Worm (Caenorhabditis elegans) whole organism, L4/young adult: ENCODE measurements around the gene C34C12.9.

Source experiments
- dao-5 ChIP-seq: sonication (generic microtip); optimal IDR thresholded peaks from 2 replicates; lab custom pipeline; 2016; ENCODE audit warnings: missing genotype, missing genetic modification characterization, moderate library complexity, missing compliant biosample characterization
- him-1 ChIP-seq: sonication (generic microtip); optimal IDR thresholded peaks from 2 replicates; lab custom pipeline; 2016; ENCODE audit warnings: missing genotype, missing genetic modification reagents, missing genetic modification characterization, missing compliant biosample characterization

DNA sequence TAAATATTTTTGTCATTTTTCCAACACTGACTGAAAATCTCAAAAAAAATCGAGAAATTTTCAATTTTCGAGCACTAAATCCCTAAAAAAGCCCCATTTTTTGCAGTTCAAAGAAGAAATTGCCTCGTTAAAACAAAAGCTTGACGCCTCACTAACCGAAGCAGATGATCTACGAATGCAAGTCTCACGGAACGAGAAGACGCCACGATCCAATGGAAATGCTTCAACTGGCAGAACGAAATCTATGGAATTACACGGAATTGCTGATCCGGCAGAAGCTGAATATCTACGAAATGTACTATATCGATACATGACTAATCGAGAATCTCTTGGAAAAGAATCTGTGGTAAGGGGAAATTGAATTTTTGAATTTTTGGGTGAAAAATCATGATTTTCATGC is 51.4 kb downstream of the C34C12.9 start:
- TF ChIP-seq dao-5 (tag; lab: Kevin White, UChicago) = no peak
- no peak for TF ChIP-seq him-1 (tag; lab: Kevin White, UChicago)
